Worm (Caenorhabditis elegans): ENCODE measurements around the gene C14B9.8.

- TF ChIP-seq nhr-67 (tag; optimal IDR thresholded peaks at IDR 0.05): no peak
- TF ChIP-seq egl-27 (tag; optimal IDR thresholded peaks at IDR 0.05): no peak
- no peak for TF ChIP-seq zag-1 (tag; optimal IDR thresholded peaks at IDR 0.05)
- TF ChIP-seq nhr-23 (tag; optimal IDR thresholded peaks at IDR 0.05): no peak
Measured at ce11 chrIII:8121923-8122322, 22.5 kb downstream of the C14B9.8 start.

All from whole organism, L3 larva.